Worm (Caenorhabditis elegans) whole organism, late embryonic: ENCODE results near the gene oac-22.

Experiments used
- ama-1 ChIP-seq: fragments of 150-350 bp; optimal IDR thresholded peaks from 2 replicates; lab custom pipeline; 2014
- ceh-9 ChIP-seq: sonication (generic microtip); optimal IDR thresholded peaks from 2 replicates; lab custom pipeline; 2016; ENCODE audit warnings: mild to moderate bottlenecking, missing genetic modification characterization, inconsistent platforms, missing compliant biosample characterization
- fkh-6 ChIP-seq: sonication (generic microtip); optimal IDR thresholded peaks from 2 replicates; lab custom pipeline; 2016; ENCODE audit warnings: missing genetic modification characterization, missing compliant biosample characterization
- lim-6 ChIP-seq: sonication (generic microtip); optimal IDR thresholded peaks from 2 replicates; lab custom pipeline; 2016; ENCODE audit warnings: missing genetic modification characterization, missing compliant biosample characterization
- pros-1 ChIP-seq: fragments of 150-350 bp; optimal IDR thresholded peaks from 2 replicates; lab custom pipeline; 2014; ENCODE audit warnings: missing biosample characterization, missing genetic modification reagents, missing genetic modification characterization

ce11 chrIV:3875260-3875659 lies 10.2 kb upstream of the oac-22 start:
- TF ChIP-seq fkh-6 (tag; lab: Kevin White, UChicago) (no peak), ama-1 (lab: Kevin White, UChicago) (no peak), lim-6 (tag; lab: Kevin White, UChicago) (no peak), ceh-9 (tag; lab: Kevin White, UChicago) (no peak), pros-1 (tag; lab: Kevin White, UChicago) (no peak)
